Worm (Caenorhabditis elegans): ENCODE data around the gene R04A9.6.

DNA sequence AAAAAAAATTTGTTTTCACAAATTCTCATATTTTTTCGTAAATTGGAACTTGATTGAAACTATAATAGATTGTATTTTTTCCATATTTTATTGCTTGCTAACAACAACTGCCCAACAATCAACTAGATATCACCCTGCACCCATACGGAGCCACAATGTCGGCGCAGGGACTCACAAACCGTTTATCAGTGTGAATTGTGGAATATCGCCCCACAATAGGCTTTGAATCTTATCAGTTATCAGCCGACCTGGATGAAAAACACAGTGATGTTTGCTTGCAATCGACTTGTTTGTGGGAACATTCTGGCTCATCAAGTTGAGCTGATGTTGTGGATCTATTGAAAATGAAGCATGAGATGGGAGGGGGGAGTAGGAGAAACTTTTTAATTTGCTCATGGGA, 41.7 kb downstream of the R04A9.6 start:
- no peak for TF ChIP-seq egl-27 (tag; optimal IDR thresholded peaks at IDR 0.05)
- no peak for TF ChIP-seq unc-62 (GFP tag; optimal IDR thresholded peaks at IDR 0.05)
- TF ChIP-seq mdl-1 (tag; optimal IDR thresholded peaks at IDR 0.05): no peak
- TF ChIP-seq unc-130 (tag; optimal IDR thresholded peaks at IDR 0.05): no peak
- no peak for TF ChIP-seq blmp-1 (tag; optimal IDR thresholded peaks at IDR 0.05)

Data from whole organism, L1 larva.